Worm (Caenorhabditis elegans) whole organism, L1 larva: Measurements from ENCODE around the gene T21C12.8.

ENCODE experiments used
- C04F5.9 ChIP-seq: sonication (generic microtip); optimal IDR thresholded peaks from 2 replicates; lab custom pipeline; 2016; ENCODE audit warnings: missing genetic modification characterization, missing compliant biosample characterization
- C16A3.4 ChIP-seq: fragments of 150-350 bp; optimal IDR thresholded peaks from 2 replicates; lab custom pipeline; 2014; ENCODE audit warnings: missing biosample characterization, missing genetic modification characterization
- C34B4.2 ChIP-seq: sonication (generic microtip); optimal IDR thresholded peaks from 2 replicates; lab custom pipeline; 2017; ENCODE audit warnings: mild to moderate bottlenecking, missing genetic modification characterization, missing compliant biosample characterization
- Y116A8C.19 ChIP-seq: sonication (generic microtip); optimal IDR thresholded peaks from 2 replicates; lab custom pipeline; 2016; ENCODE audit warnings: missing compliant biosample characterization, missing genetic modification characterization, borderline replicate concordance
- aha-1 ChIP-seq: fragments of 150-350 bp; optimal IDR thresholded peaks from 2 replicates; lab custom pipeline; 2014; ENCODE audit warnings: missing biosample characterization, missing genetic modification characterization
- alr-1 ChIP-seq: fragments of 200-800 bp; sonication (Bioruptor generic); optimal IDR thresholded peaks from 2 replicates; lab custom pipeline; 2018; ENCODE audit warnings: borderline replicate concordance, mild to moderate bottlenecking, missing genetic modification characterization, missing compliant biosample characterization
- blmp-1 ChIP-seq: fragments of 150-350 bp; optimal IDR thresholded peaks from 2 replicates; lab custom pipeline; 2014; ENCODE audit warnings: missing biosample characterization, missing genetic modification characterization
- ceh-63 ChIP-seq: fragments of 200-800 bp; sonication (Bioruptor generic); optimal IDR thresholded peaks from 2 replicates; lab custom pipeline; 2018; ENCODE audit warnings: mild to moderate bottlenecking, missing genetic modification characterization, missing compliant biosample characterization
- ceh-8 ChIP-seq: fragments of 200-800 bp; sonication (Bioruptor generic); optimal IDR thresholded peaks from 2 replicates; lab custom pipeline; 2018; ENCODE audit warnings: mild to moderate bottlenecking, missing genetic modification characterization, moderate library complexity, missing compliant biosample characterization
- ceh-88 ChIP-seq: fragments of 200-800 bp; sonication (Bioruptor generic); IDR thresholded peaks from 2 replicates; pipeline ENCODE4 v1.3.6; 2022; ENCODE audit warnings: missing genetic modification characterization, missing compliant biosample characterization
- ceh-90 ChIP-seq: sonication (generic microtip); optimal IDR thresholded peaks from 2 replicates; lab custom pipeline; 2016; ENCODE audit warnings: missing genetic modification characterization, missing compliant biosample characterization
- ces-1 ChIP-seq: fragments of 150-350 bp; optimal IDR thresholded peaks from 2 replicates; lab custom pipeline; 2014; ENCODE audit warnings: missing biosample characterization, missing genetic modification reagents, missing genetic modification characterization
- dpl-1 ChIP-seq, 3 experiments: fragments of 150-350 bp in 2 of 3; sonication (generic microtip) in 1 of 3; optimal IDR thresholded peaks; 2 replicates each; lab custom pipeline; 2014 to 2017; ENCODE audit warnings: missing biosample characterization in 3 of 3, missing genetic modification characterization in 3 of 3, missing genetic modification reagents in 3 of 3
- dsc-1 ChIP-seq: sonication (generic microtip); optimal IDR thresholded peaks from 2 replicates; lab custom pipeline; 2016; ENCODE audit warnings: mild to moderate bottlenecking, missing genetic modification characterization, missing compliant biosample characterization
- efl-1 ChIP-seq, 4 experiments: fragments of 150-350 bp; optimal IDR thresholded peaks in 3 of 4; peaks in 1 of 4; 1 replicate in 1 of 4; 2 replicates in 3 of 4; lab custom pipeline; 2014; ENCODE audit warnings: missing biosample characterization in 2 of 4, missing genetic modification characterization in 2 of 4, missing genetic modification reagents in 2 of 4
- efl-3 ChIP-seq: fragments of 200-800 bp; sonication (Bioruptor generic); optimal IDR thresholded peaks from 2 replicates; lab custom pipeline; 2018; ENCODE audit warnings: mild to moderate bottlenecking, missing genetic modification characterization, missing compliant biosample characterization
- egl-13 ChIP-seq: sonication (generic microtip); optimal IDR thresholded peaks from 2 replicates; lab custom pipeline; 2016; ENCODE audit warnings: missing genotype, missing genetic modification reagents, missing genetic modification characterization, missing compliant biosample characterization
- elt-2 ChIP-seq: sonication (generic microtip); optimal IDR thresholded peaks from 2 replicates; lab custom pipeline; 2016; ENCODE audit warnings: missing genetic modification characterization, mild to moderate bottlenecking, inconsistent platforms, missing compliant biosample characterization, missing genetic modification reagents
- fkh-8 ChIP-seq: sonication (generic microtip); optimal IDR thresholded peaks from 2 replicates; lab custom pipeline; 2016; ENCODE audit warnings: mild to moderate bottlenecking, missing genetic modification characterization, missing compliant biosample characterization
- grh-1 ChIP-seq: fragments of 200-800 bp; sonication (Bioruptor generic); IDR thresholded peaks from 2 replicates; pipeline ENCODE4 v1.3.6; 2022; ENCODE audit warnings: missing genetic modification reagents, missing genetic modification characterization, missing compliant biosample characterization
- hlh-4 ChIP-seq: sonication (generic microtip); optimal IDR thresholded peaks from 2 replicates; lab custom pipeline; 2016; ENCODE audit warnings: mild to moderate bottlenecking, missing genetic modification characterization, missing compliant biosample characterization
- hpl-2 ChIP-seq: fragments of 150-350 bp; optimal IDR thresholded peaks from 2 replicates; lab custom pipeline; 2014; ENCODE audit warnings: missing biosample characterization, missing genetic modification reagents, missing genetic modification characterization
- isw-1 ChIP-seq: fragments of 200-800 bp; sonication (Bioruptor generic); IDR thresholded peaks from 2 replicates; pipeline ENCODE4 v1.3.6; 2022; ENCODE audit warnings: missing genetic modification characterization, missing compliant biosample characterization
- lin-13 ChIP-seq: fragments of 150-350 bp; optimal IDR thresholded peaks from 2 replicates; lab custom pipeline; 2014; ENCODE audit warnings: missing biosample characterization, missing genetic modification reagents, missing genetic modification characterization
- lin-14 ChIP-seq: fragments of 200-800 bp; sonication (Bioruptor generic); optimal IDR thresholded peaks from 2 replicates; lab custom pipeline; 2018; ENCODE audit warnings: mild to moderate bottlenecking, missing genetic modification characterization, moderate library complexity, missing compliant biosample characterization
- lin-35 ChIP-seq, 2 experiments: fragments of 150-350 bp; optimal IDR thresholded peaks; 2 replicates each; lab custom pipeline; 2014; ENCODE audit warnings: missing biosample characterization in 2 of 2, missing genetic modification characterization in 2 of 2, missing genetic modification reagents in 2 of 2
- lir-3 ChIP-seq: sonication (generic microtip); optimal IDR thresholded peaks from 2 replicates; lab custom pipeline; 2016; ENCODE audit warnings: mild to moderate bottlenecking, missing genetic modification characterization, moderate library complexity, missing compliant biosample characterization; ENCODE audit not compliant: poor library complexity
- mdl-1 ChIP-seq, 2 experiments: fragments of 150-350 bp; optimal IDR thresholded peaks; 2 replicates each; lab custom pipeline; 2014 to 2017; ENCODE audit warnings: missing biosample characterization in 2 of 2, missing genetic modification characterization in 2 of 2, inconsistent platforms in 1 of 2
- mef-2 ChIP-seq: fragments of 150-350 bp; optimal IDR thresholded peaks from 2 replicates; lab custom pipeline; 2014; ENCODE audit warnings: missing biosample characterization, missing genetic modification characterization
- nhr-11 ChIP-seq: fragments of 150-350 bp; optimal IDR thresholded peaks from 2 replicates; lab custom pipeline; 2014; ENCODE audit warnings: missing biosample characterization, missing genetic modification characterization
- nhr-19 ChIP-seq: fragments of 200-800 bp; sonication (Bioruptor generic); conservative IDR thresholded peaks from 2 replicates; pipeline ENCODE4 v1.3.6; 2022; ENCODE audit warnings: missing genetic modification characterization, missing compliant biosample characterization
- nhr-20 ChIP-seq: sonication (generic microtip); optimal IDR thresholded peaks from 2 replicates; lab custom pipeline; 2016; ENCODE audit warnings: mild to moderate bottlenecking, missing genetic modification characterization, missing compliant biosample characterization
- nhr-47 ChIP-seq: sonication (generic microtip); optimal IDR thresholded peaks from 2 replicates; lab custom pipeline; 2016; ENCODE audit warnings: mild to moderate bottlenecking, missing genetic modification characterization, moderate library complexity, missing compliant biosample characterization
- nhr-71 ChIP-seq: sonication (generic microtip); optimal IDR thresholded peaks from 2 replicates; lab custom pipeline; 2016; ENCODE audit warnings: mild to moderate bottlenecking, missing genetic modification characterization, moderate library complexity, missing compliant biosample characterization
- nhr-77 ChIP-seq: fragments of 150-350 bp; optimal IDR thresholded peaks from 2 replicates; lab custom pipeline; 2014; ENCODE audit warnings: missing biosample characterization, missing genetic modification characterization
- nhr-85 ChIP-seq: sonication (generic microtip); peaks from one replicate; lab custom pipeline; 2016; ENCODE audit warnings: missing genetic modification characterization, inconsistent platforms, missing compliant biosample characterization
- pax-3 ChIP-seq: fragments of 200-800 bp; sonication (Bioruptor generic); optimal IDR thresholded peaks from 2 replicates; lab custom pipeline; 2018; ENCODE audit warnings: mild to moderate bottlenecking, missing genetic modification characterization, moderate library complexity, missing compliant biosample characterization
- pqm-1 ChIP-seq: sonication (generic microtip); optimal IDR thresholded peaks from 3 replicates; lab custom pipeline; 2017; ENCODE audit warnings: missing biosample characterization, missing genetic modification characterization
- rnt-1 ChIP-seq: sonication (generic microtip); optimal IDR thresholded peaks from 2 replicates; lab custom pipeline; 2016; ENCODE audit warnings: mild to moderate bottlenecking, missing genetic modification characterization, moderate library complexity, missing compliant biosample characterization
- skn-1 ChIP-seq: fragments of 150-350 bp; optimal IDR thresholded peaks from 2 replicates; lab custom pipeline; 2014; ENCODE audit warnings: missing biosample characterization, missing genetic modification characterization
- sox-4 ChIP-seq: sonication (generic microtip); optimal IDR thresholded peaks from 2 replicates; lab custom pipeline; 2016; ENCODE audit warnings: missing genetic modification characterization, missing compliant biosample characterization
- swsn-7 ChIP-seq: sonication (generic microtip); optimal IDR thresholded peaks from 2 replicates; lab custom pipeline; 2016; ENCODE audit warnings: missing genetic modification characterization, missing compliant biosample characterization
- unc-62 ChIP-seq: fragments of 150-350 bp; optimal IDR thresholded peaks from 2 replicates; lab custom pipeline; 2014; ENCODE audit warnings: missing biosample characterization, missing genetic modification reagents, missing genetic modification characterization
- unc-86 ChIP-seq: sonication (generic microtip); optimal IDR thresholded peaks from 2 replicates; lab custom pipeline; 2016; ENCODE audit warnings: missing genetic modification characterization, missing compliant biosample characterization
- unc-98 ChIP-seq: fragments of 200-800 bp; sonication (Bioruptor generic); IDR thresholded peaks from 2 replicates; pipeline ENCODE4 v1.3.6; 2022; ENCODE audit warnings: missing genetic modification characterization, missing compliant biosample characterization
- vab-15 ChIP-seq: sonication (generic microtip); optimal IDR thresholded peaks from 2 replicates; lab custom pipeline; 2017; ENCODE audit warnings: missing genotype, mild to moderate bottlenecking, missing genetic modification characterization, missing compliant biosample characterization
- xbp-1 ChIP-seq: sonication (generic microtip); optimal IDR thresholded peaks from 2 replicates; lab custom pipeline; 2016; ENCODE audit warnings: missing genetic modification characterization, missing compliant biosample characterization
- zip-4 ChIP-seq: fragments of 200-800 bp; sonication (Bioruptor generic); optimal IDR thresholded peaks from 2 replicates; lab custom pipeline; 2018; ENCODE audit warnings: mild to moderate bottlenecking, missing genetic modification characterization, moderate library complexity, missing compliant biosample characterization
- ztf-11 ChIP-seq, 2 experiments: sonication (generic microtip); optimal IDR thresholded peaks; 2 replicates each; lab custom pipeline; 2016 to 2017; ENCODE audit warnings: missing genetic modification characterization in 2 of 2, missing biosample characterization in 1 of 2, missing compliant biosample characterization in 1 of 2

T21C12.8 gene

DNA sequence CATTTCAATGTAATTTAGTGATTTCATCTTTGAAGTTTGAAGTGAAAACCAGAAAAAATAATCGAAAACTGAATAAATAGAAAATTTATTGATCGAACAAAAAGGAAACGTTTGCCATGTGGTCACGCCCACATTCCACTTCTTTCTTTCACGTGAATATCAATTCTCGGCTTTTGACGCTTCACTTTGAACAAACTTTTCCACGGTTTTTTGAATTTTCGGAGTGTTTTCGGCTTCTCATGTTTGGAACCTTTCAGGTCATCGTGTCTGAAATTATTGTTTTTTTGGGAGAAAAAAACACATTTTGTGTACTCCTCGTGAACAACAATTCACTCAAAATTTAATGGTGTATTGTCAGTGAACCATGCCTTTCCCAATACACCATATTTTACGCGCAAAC, at the start of gene T21C12.8:
TSS of gene T21C12.8 (minus strand) at position 101 of the 400 bp plus-strand sequence.
- TF ChIP-seq efl-1 (optimal IDR thresholded peaks at IDR 0.05; lab: Kevin White, UChicago) (no peak), efl-1 (GFP tag; optimal IDR thresholded peaks at IDR 0.05 in 1 of 2; lab: Kevin White, UChicago) (no peak), ceh-8 (no peak), nhr-19 (GFP tag; lab: Robert Waterston, UW) (no peak), Y116A8C.19 (tag; lab: Kevin White, UChicago) (no peak), skn-1 (tag; lab: Kevin White, UChicago) (no peak), C16A3.4 (tag; lab: Kevin White, UChicago) (no peak), nhr-77 (tag; lab: Kevin White, UChicago) (no peak), nhr-11 (no peak), aha-1 (tag; lab: Kevin White, UChicago) (no peak), pax-3 (no peak), vab-15 (tag; lab: Kevin White, UChicago) (no peak), blmp-1 (tag; lab: Kevin White, UChicago) (no peak), lin-14 (GFP tag; lab: Kevin White, UChicago) (no peak), lir-3 (tag; lab: Kevin White, UChicago) (no peak)
- TF ChIP-seq, all 84 proteins: peak for 0

ce11 chrIII:10600894-10601293, 48.1 kb upstream of the T21C12.8 start:
- TF ChIP-seq C34B4.2 (tag; lab: Kevin White, UChicago) (no peak), ceh-90 (tag; lab: Kevin White, UChicago) (no peak), lin-35 (GFP tag; optimal IDR thresholded peaks at IDR 0.05; lab: Kevin White, UChicago) (no peak), alr-1 (no peak), ceh-88 (GFP tag; lab: Robert Waterston, UW) (no peak), nhr-71 (tag; lab: Kevin White, UChicago) (peak; percentile 53), nhr-77 (tag; lab: Kevin White, UChicago) (no peak), skn-1 (tag; lab: Kevin White, UChicago) (no peak), hpl-2 (GFP tag; lab: Kevin White, UChicago) (no peak), xbp-1 (tag; lab: Kevin White, UChicago) (no peak), dpl-1 (GFP tag; optimal IDR thresholded peaks at IDR 0.05; lab: Kevin White, UChicago) (no peak), C04F5.9 (tag; lab: Kevin White, UChicago) (no peak), ces-1 (GFP tag; lab: Kevin White, UChicago) (no peak), fkh-8 (peak; percentile 84), mdl-1 (tag; optimal IDR thresholded peaks at IDR 0.05; lab: Kevin White, UChicago) (no peak), swsn-7 (tag; lab: Kevin White, UChicago) (peak; percentile 20), lin-13 (GFP tag; lab: Kevin White, UChicago) (no peak), grh-1 (GFP tag; lab: Robert Waterston, UW) (no peak), unc-86 (no peak), unc-62 (no peak), nhr-85 (tag; lab: Kevin White, UChicago) (no peak), lin-14 (GFP tag; lab: Kevin White, UChicago) (peak; percentile 39), zip-4 (no peak), efl-3 (GFP tag; lab: Kevin White, UChicago) (no peak), efl-1 (optimal IDR thresholded peaks at IDR 0.05; lab: Kevin White, UChicago) (no peak), efl-1 (GFP tag; optimal IDR thresholded peaks at IDR 0.05 in 1 of 2; lab: Kevin White, UChicago) (no peak), elt-2 (no peak), egl-13 (tag; lab: Kevin White, UChicago) (peak; percentile 58), ceh-63 (GFP tag; lab: Kevin White, UChicago) (no peak), ztf-11 (tag; optimal IDR thresholded peaks at IDR 0.05; lab: Kevin White, UChicago) (no peak), nhr-20 (tag; lab: Kevin White, UChicago) (peak; percentile 6), sox-4 (tag; lab: Kevin White, UChicago) (peak; percentile 4), unc-98 (GFP tag; lab: Robert Waterston, UW) (no peak), C16A3.4 (tag; lab: Kevin White, UChicago) (no peak), rnt-1 (no peak), isw-1 (GFP tag; lab: Robert Waterston, UW) (no peak), hlh-4 (no peak), pqm-1 (tag; lab: Kevin White, UChicago) (no peak), vab-15 (tag; lab: Kevin White, UChicago) (no peak), mef-2 (no peak), nhr-47 (tag; lab: Kevin White, UChicago) (peak; percentile 58), dsc-1 (tag; lab: Kevin White, UChicago) (peak; percentile 95), lir-3 (tag; lab: Kevin White, UChicago) (no peak)
